Fruit fly (Drosophila melanogaster): ENCODE results near the gene lmgA.

Gene lmgA

dm6 chr2L:8530189-8530588 is 1.8 kb upstream of the lmgA start:
- TF ChIP-seq h (optimal IDR thresholded peaks at IDR 0.05) (no peak), ttk (optimal IDR thresholded peaks at IDR 0.05) (no peak), Sin3A (optimal IDR thresholded peaks at IDR 0.05) (no peak), psq (optimal IDR thresholded peaks at IDR 0.05) (no peak), Myc (optimal IDR thresholded peaks at IDR 0.05) (no peak), insv (optimal IDR thresholded peaks at IDR 0.05) (no peak)

- TF ChIP-seq h (optimal IDR thresholded peaks at IDR 0.05) (no peak), psq (optimal IDR thresholded peaks at IDR 0.05) (no peak), Sin3A (optimal IDR thresholded peaks at IDR 0.05) (no peak), insv (optimal IDR thresholded peaks at IDR 0.05) (no peak), Myc (optimal IDR thresholded peaks at IDR 0.05) (no peak), ttk (optimal IDR thresholded peaks at IDR 0.05) (no peak)
Measured at dm6 chr2L:8528951-8529430, 573 bp upstream of the lmgA start, which contains the start of gene CG17834. CG17834 (plus strand) TSS chr2L:8529141.

DNA sequence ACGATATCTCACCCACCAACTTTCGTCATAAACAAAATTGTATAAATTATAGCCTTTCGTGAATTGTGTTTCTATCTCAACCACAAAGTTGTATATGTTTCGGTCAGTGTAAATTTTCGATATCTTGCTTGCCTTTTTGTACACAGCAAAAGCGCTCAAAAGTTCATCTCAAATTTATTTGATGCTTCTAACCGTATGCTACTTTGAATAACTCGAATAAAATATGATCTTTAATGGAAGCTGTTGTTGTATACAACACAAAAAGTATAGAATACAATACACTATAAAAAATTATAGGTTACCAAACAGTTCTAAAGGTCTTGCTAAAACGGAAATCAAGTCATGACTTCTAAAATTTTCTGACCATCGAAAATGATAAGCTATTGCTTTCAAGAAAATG is 3.4 kb downstream of the lmgA start:
- no peak for TF ChIP-seq insv (optimal IDR thresholded peaks at IDR 0.05)
- no peak for TF ChIP-seq psq (optimal IDR thresholded peaks at IDR 0.05)
- TF ChIP-seq Sin3A (optimal IDR thresholded peaks at IDR 0.05): no peak

DNA sequence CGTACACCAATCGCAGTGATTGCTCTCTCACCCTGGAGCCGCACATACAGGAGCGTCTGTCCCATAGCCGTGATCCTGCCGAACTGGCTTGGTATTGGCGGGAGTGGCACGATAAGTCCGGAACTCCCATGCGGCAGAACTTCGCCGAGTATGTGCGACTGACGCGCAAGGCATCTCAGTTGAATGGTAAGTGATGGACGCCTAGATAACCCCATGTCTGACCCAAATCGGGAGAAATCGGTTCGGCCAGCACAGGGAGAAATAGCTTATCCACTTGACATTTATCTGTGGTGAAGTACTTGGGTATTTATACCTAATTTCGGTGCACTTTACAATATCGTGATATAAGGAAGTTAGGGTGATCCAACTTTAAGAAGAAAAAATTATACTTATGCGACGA is 5.6 kb downstream of the lmgA start:
- TF ChIP-seq h (optimal IDR thresholded peaks at IDR 0.05): no peak
- no peak for TF ChIP-seq ttk (optimal IDR thresholded peaks at IDR 0.05)
- no peak for TF ChIP-seq Myc (optimal IDR thresholded peaks at IDR 0.05)
- TF ChIP-seq Sin3A (optimal IDR thresholded peaks at IDR 0.05): no peak
- TF ChIP-seq psq (optimal IDR thresholded peaks at IDR 0.05): no peak
- no peak for TF ChIP-seq insv (optimal IDR thresholded peaks at IDR 0.05)

- TF ChIP-seq insv (optimal IDR thresholded peaks at IDR 0.05): no peak
- TF ChIP-seq ttk (optimal IDR thresholded peaks at IDR 0.05): no peak
- no peak for TF ChIP-seq Sin3A (optimal IDR thresholded peaks at IDR 0.05)
- TF ChIP-seq h (optimal IDR thresholded peaks at IDR 0.05): no peak
- no peak for TF ChIP-seq Myc (optimal IDR thresholded peaks at IDR 0.05)
- TF ChIP-seq psq (optimal IDR thresholded peaks at IDR 0.05): no peak
Measured at dm6 chr2L:8521724-8522309, 6.6 kb downstream of the lmgA start, which contains the start of gene Acer. Acer (plus strand) TSS chr2L:8521933.

- TF ChIP-seq insv (optimal IDR thresholded peaks at IDR 0.05): no peak
- no peak for TF ChIP-seq Sin3A (optimal IDR thresholded peaks at IDR 0.05)
- TF ChIP-seq ttk (optimal IDR thresholded peaks at IDR 0.05): no peak
- TF ChIP-seq h (optimal IDR thresholded peaks at IDR 0.05): no peak
- no peak for TF ChIP-seq Myc (optimal IDR thresholded peaks at IDR 0.05)
- no peak for TF ChIP-seq psq (optimal IDR thresholded peaks at IDR 0.05)
Measured at dm6 chr2L:8519390-8519789, 9.0 kb downstream of the lmgA start, which contains the start of gene Sgp. Sgp (plus strand) TSS chr2L:8519690.

dm6 chr2L:8517256-8517694 is 11.1 kb downstream of the lmgA start, which contains the start of the genes mRpL51 and Uba4:
mRpL51 (minus strand) TSS chr2L:8517380.
Uba4 (plus strand) TSS chr2L:8517411.
- no peak for TF ChIP-seq ttk (optimal IDR thresholded peaks at IDR 0.05)
- no peak for TF ChIP-seq Myc (optimal IDR thresholded peaks at IDR 0.05)
- TF ChIP-seq psq (optimal IDR thresholded peaks at IDR 0.05): no peak
- TF ChIP-seq insv (optimal IDR thresholded peaks at IDR 0.05): no peak

DNA sequence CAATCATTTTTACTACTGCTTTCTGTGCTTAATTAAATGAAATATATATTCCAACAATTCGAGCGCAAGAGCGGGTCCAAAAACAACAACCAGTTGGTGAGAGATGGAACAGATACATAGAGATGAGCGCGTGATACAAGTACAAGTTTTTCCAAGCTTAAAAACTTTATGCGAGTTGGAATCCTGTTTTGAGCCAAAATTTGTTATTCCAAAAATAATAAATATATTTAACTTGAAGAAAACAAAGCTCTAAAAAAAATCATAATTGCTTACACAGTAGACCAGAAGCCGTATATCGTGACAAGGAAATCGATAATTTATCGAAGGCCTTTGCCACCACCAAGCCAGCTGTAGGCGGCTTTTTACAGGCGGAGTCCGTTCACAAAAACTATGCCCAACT is 13.7 kb downstream of the lmgA start, which contains the start of the genes CG13097 and PIG-U:
Gene CG13097, minus strand, starts transcription at position 121 of the 400 bp plus-strand sequence.
Gene PIG-U, plus strand, starts transcription at position 349 of the 400 bp plus-strand sequence.
- TF ChIP-seq ttk (optimal IDR thresholded peaks at IDR 0.05) (no peak), h (optimal IDR thresholded peaks at IDR 0.05) (no peak), psq (optimal IDR thresholded peaks at IDR 0.05) (no peak), Myc (optimal IDR thresholded peaks at IDR 0.05) (no peak), Sin3A (optimal IDR thresholded peaks at IDR 0.05) (no peak), insv (optimal IDR thresholded peaks at IDR 0.05) (no peak)

DNA sequence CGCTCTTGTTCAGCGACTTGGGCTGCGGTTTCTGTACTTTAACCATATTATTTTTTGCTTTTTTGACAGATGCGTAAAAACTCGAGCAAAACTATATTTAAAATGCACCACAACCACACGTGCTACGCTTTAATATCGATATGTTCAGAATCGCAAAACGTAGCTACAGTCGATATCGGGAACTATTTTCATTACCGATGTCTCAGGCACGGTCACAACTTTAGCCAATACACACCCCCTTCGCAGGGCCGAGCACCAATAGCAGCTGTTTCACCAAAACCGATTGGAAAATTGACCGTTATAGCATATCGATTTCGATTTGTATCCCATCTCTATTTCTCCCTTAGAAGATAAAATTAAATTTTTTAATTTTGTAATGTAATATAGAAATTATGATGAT is 16.7 kb downstream of the lmgA start, which contains the start of gene CG13096:
Gene CG13096, minus strand, starts transcription at position 144 of the 400 bp plus-strand sequence.
- no peak for TF ChIP-seq h (optimal IDR thresholded peaks at IDR 0.05)

- no peak for TF ChIP-seq insv (optimal IDR thresholded peaks at IDR 0.05)
- TF ChIP-seq ttk (optimal IDR thresholded peaks at IDR 0.05): no peak
- TF ChIP-seq Myc (optimal IDR thresholded peaks at IDR 0.05): no peak
Measured at dm6 chr2L:8506729-8507128, 21.7 kb downstream of the lmgA start, which contains the start of gene Dh31. Dh31 (minus strand) TSS chr2L:8506845.

- TF ChIP-seq Sin3A (optimal IDR thresholded peaks at IDR 0.05): no peak
- no peak for TF ChIP-seq Myc (optimal IDR thresholded peaks at IDR 0.05)
- TF ChIP-seq h (optimal IDR thresholded peaks at IDR 0.05): no peak
- TF ChIP-seq insv (optimal IDR thresholded peaks at IDR 0.05): no peak
- TF ChIP-seq ttk (optimal IDR thresholded peaks at IDR 0.05): no peak
- TF ChIP-seq psq (optimal IDR thresholded peaks at IDR 0.05): no peak
Measured at dm6 chr2L:8496269-8496668, 32.1 kb downstream of the lmgA start, which contains the start of gene Bace. Bace (minus strand) TSS chr2L:8496307.

DNA sequence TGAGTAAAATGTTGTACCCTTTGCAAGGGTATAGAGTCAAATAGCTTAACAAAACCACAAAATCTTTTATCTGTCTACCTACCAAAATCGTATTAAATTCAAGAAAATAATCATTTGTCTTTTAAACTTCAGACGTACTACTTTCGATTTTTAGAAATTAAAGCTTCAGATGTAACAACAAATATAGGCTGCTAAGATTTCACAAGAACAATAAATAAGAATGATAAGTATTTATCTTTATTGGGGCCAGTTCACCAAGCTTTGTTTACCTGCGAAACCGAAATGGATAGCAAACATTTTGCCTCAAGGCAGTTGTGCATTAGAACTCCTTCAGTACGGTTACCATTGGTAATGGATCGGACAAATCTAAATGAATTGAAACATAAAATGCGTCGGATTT is 38.0 kb downstream of the lmgA start, which contains the start of gene CG43400:
Gene CG43400, plus strand, starts transcription at position 301 of the 400 bp plus-strand sequence.
- TF ChIP-seq insv (optimal IDR thresholded peaks at IDR 0.05) (no peak), Myc (optimal IDR thresholded peaks at IDR 0.05) (no peak), Sin3A (optimal IDR thresholded peaks at IDR 0.05) (no peak), ttk (optimal IDR thresholded peaks at IDR 0.05) (no peak), h (optimal IDR thresholded peaks at IDR 0.05) (no peak), psq (optimal IDR thresholded peaks at IDR 0.05) (no peak)

DNA sequence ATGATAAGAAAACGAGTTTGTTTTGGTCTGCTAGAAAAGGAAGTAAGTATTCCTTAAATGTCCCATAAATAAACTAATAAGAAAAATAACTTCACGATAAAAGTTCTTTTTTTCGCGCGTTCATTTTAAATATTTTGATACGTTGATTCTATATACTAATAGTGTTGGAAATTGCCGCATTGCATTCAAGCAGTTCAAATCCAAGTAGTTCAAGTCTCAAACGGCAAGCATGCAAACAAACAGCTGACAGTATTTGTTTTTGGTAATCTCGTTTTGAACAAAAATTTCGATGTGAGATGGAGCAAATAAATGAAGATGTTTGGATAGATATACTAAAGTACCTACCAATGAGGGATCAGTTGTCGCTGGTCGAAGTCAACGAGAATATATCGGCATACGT is 39.7 kb downstream of the lmgA start, which contains the start of gene CG13088:
Gene CG13088, plus strand, starts transcription at position 247 of the 400 bp plus-strand sequence.
- no peak for TF ChIP-seq h (optimal IDR thresholded peaks at IDR 0.05)
- no peak for TF ChIP-seq Myc (optimal IDR thresholded peaks at IDR 0.05)
- no peak for TF ChIP-seq insv (optimal IDR thresholded peaks at IDR 0.05)
- no peak for TF ChIP-seq Sin3A (optimal IDR thresholded peaks at IDR 0.05)
- no peak for TF ChIP-seq ttk (optimal IDR thresholded peaks at IDR 0.05)
- TF ChIP-seq psq (optimal IDR thresholded peaks at IDR 0.05): no peak
